Fruit fly (Drosophila melanogaster) whole organism, embryonic: Measurements from ENCODE around the gene CG5968.

ENCODE experiments used
- ATbp ChIP-seq: fragments of 200-800 bp; sonication (Bioruptor generic); optimal IDR thresholded peaks from 2 replicates; lab custom pipeline; 2017; ENCODE audit warnings: missing biosample characterization, mild to moderate bottlenecking, missing genetic modification characterization, missing genetic modification reagents
- Atf3 ChIP-seq: fragments of 200-800 bp; sonication (Bioruptor generic); optimal IDR thresholded peaks from 3 replicates; lab custom pipeline; 2016; ENCODE audit warnings: missing biosample characterization, missing genetic modification characterization
- B-H1 ChIP-seq: fragments of 200-800 bp; sonication (Bioruptor generic); IDR thresholded peaks from 3 replicates; pipeline ENCODE4 v1.3.6; 2022; ENCODE audit warnings: missing biosample characterization, missing genetic modification characterization
- CG10321 ChIP-seq: fragments of 200-800 bp; sonication (Bioruptor generic); IDR thresholded peaks from 2 replicates; pipeline ENCODE4 v1.3.6; 2022; ENCODE audit warnings: missing biosample characterization, missing genetic modification characterization
- CG12236 ChIP-seq: fragments of 200-800 bp; sonication (Bioruptor generic); optimal IDR thresholded peaks from 2 replicates; lab custom pipeline; 2016; ENCODE audit warnings: missing biosample characterization, missing genetic modification characterization
- CG14014 ChIP-seq: fragments of 200-800 bp; sonication (Bioruptor generic); IDR thresholded peaks from 2 replicates; pipeline ENCODE4 v1.3.6; 2022; ENCODE audit warnings: missing biosample characterization, missing genetic modification characterization
- CG14860 ChIP-seq: fragments of 200-800 bp; sonication (Bioruptor generic); IDR thresholded peaks from 3 replicates; pipeline ENCODE4 v1.3.6; 2022; ENCODE audit warnings: missing biosample characterization, missing genetic modification characterization; ENCODE audit not compliant: partially characterized antibody
- CG14965 ChIP-seq: fragments of 200-800 bp; sonication (Bioruptor generic); optimal IDR thresholded peaks from 2 replicates; lab custom pipeline; 2016; ENCODE audit warnings: missing biosample characterization, missing genetic modification characterization, borderline replicate concordance
- CG15601 ChIP-seq: fragments of 200-800 bp; sonication (Bioruptor generic); optimal IDR thresholded peaks from 3 replicates; lab custom pipeline; 2019; ENCODE audit warnings: missing biosample characterization, mild to moderate bottlenecking, missing genetic modification characterization, moderate library complexity
- CG1603 ChIP-seq: fragments of 200-800 bp; sonication (Bioruptor generic); optimal IDR thresholded peaks from 2 replicates; lab custom pipeline; 2019; ENCODE audit warnings: missing biosample characterization, mild to moderate bottlenecking, missing genetic modification characterization, moderate library complexity
- CG18011 ChIP-seq: fragments of 200-800 bp; sonication (Bioruptor generic); optimal IDR thresholded peaks from 2 replicates; lab custom pipeline; 2017; ENCODE audit warnings: missing biosample characterization, missing genetic modification characterization, mild to moderate bottlenecking, moderate library complexity, missing genotype
- CG18262 ChIP-seq: fragments of 200-800 bp; optimal IDR thresholded peaks from 3 replicates; lab custom pipeline; 2019; ENCODE audit warnings: missing biosample characterization, mild to moderate bottlenecking, missing genetic modification characterization, moderate library complexity
- CG2889 ChIP-seq: fragments of 200-800 bp; sonication (Bioruptor generic); IDR thresholded peaks from 3 replicates; pipeline ENCODE4 v1.3.6; 2022; ENCODE audit warnings: missing biosample characterization, missing genetic modification characterization
- CG32772 ChIP-seq: fragments of 200-800 bp; sonication (Bioruptor generic); IDR thresholded peaks from 2 replicates; pipeline ENCODE4 v1.3.6; 2022; ENCODE audit warnings: missing biosample characterization, missing genetic modification characterization
- CG3407 ChIP-seq: fragments of 200-800 bp; sonication (Bioruptor generic); optimal IDR thresholded peaks from 2 replicates; lab custom pipeline; 2018; ENCODE audit warnings: missing biosample characterization, mild to moderate bottlenecking, missing genetic modification characterization
- CG7839 ChIP-seq: fragments of 200-800 bp; sonication (Bioruptor generic); optimal IDR thresholded peaks from 3 replicates; lab custom pipeline; 2018; ENCODE audit warnings: missing biosample characterization, mild to moderate bottlenecking, missing genetic modification characterization, moderate library complexity
- CG8388 ChIP-seq: fragments of 200-800 bp; sonication (Bioruptor generic); optimal IDR thresholded peaks from 2 replicates; lab custom pipeline; 2019; ENCODE audit warnings: missing biosample characterization, mild to moderate bottlenecking, missing genetic modification characterization, moderate library complexity
- CG9817 ChIP-seq: fragments of 200-800 bp; sonication (Bioruptor generic); optimal IDR thresholded peaks from 2 replicates; lab custom pipeline; 2018; ENCODE audit warnings: missing biosample characterization, mild to moderate bottlenecking, missing genetic modification characterization, moderate library complexity
- CG9932 ChIP-seq: fragments of 200-800 bp; sonication (Bioruptor generic); IDR thresholded peaks from 2 replicates; pipeline ENCODE4 v1.3.6; 2022; ENCODE audit warnings: missing biosample characterization, missing genetic modification characterization
- D ChIP-seq, 2 experiments: fragments of 200-800 bp in 1 of 2; fragments of >200 bp in 1 of 2; sonication (Bioruptor generic) in 1 of 2; optimal IDR thresholded peaks; 2 replicates in 1 of 2; 3 replicates in 1 of 2; lab custom pipeline; 2017; ENCODE audit warnings: mild to moderate bottlenecking in 1 of 2, missing biosample characterization in 1 of 2, missing genetic modification characterization in 1 of 2, missing genetic modification reagents in 1 of 2
- Dip3 ChIP-seq: fragments of 200-800 bp; sonication (Bioruptor generic); optimal IDR thresholded peaks from 3 replicates; lab custom pipeline; 2016; ENCODE audit warnings: missing biosample characterization, missing genetic modification characterization
- Doc3 ChIP-seq: fragments of 200-800 bp; sonication (Bioruptor generic); IDR thresholded peaks from 3 replicates; pipeline ENCODE4 v1.3.6; 2022; ENCODE audit warnings: missing biosample characterization, missing genetic modification characterization; ENCODE audit not compliant: partially characterized antibody
- Dp ChIP-seq: fragments of 200-800 bp; sonication (Bioruptor generic); optimal IDR thresholded peaks from 2 replicates; lab custom pipeline; 2018; ENCODE audit warnings: missing biosample characterization, mild to moderate bottlenecking, missing genetic modification characterization, moderate library complexity
- Elba2 ChIP-seq: fragments of 200-800 bp; sonication (Bioruptor generic); optimal IDR thresholded peaks from 3 replicates; lab custom pipeline; 2016; ENCODE audit warnings: missing biosample characterization, missing genetic modification characterization
- GATAe ChIP-seq: fragments of 200-800 bp; sonication (Bioruptor generic); conservative IDR thresholded peaks from 2 replicates; pipeline ENCODE4 v1.3.6; 2022; ENCODE audit warnings: missing biosample characterization, missing genetic modification characterization
- HLH4C ChIP-seq: fragments of 200-800 bp; sonication (Bioruptor generic); IDR thresholded peaks from 3 replicates; pipeline ENCODE4 v1.3.6; 2022; ENCODE audit warnings: missing biosample characterization, missing genetic modification characterization; ENCODE audit not compliant: partially characterized antibody
- HLHmδ ChIP-seq: fragments of 200-800 bp; sonication (Bioruptor generic); optimal IDR thresholded peaks from 2 replicates; lab custom pipeline; 2018; ENCODE audit warnings: missing biosample characterization, mild to moderate bottlenecking, missing genetic modification characterization, moderate library complexity
- HmgZ ChIP-seq: fragments of 200-800 bp; sonication (Bioruptor generic); optimal IDR thresholded peaks from 2 replicates; lab custom pipeline; 2018; ENCODE audit warnings: missing biosample characterization, mild to moderate bottlenecking, missing genetic modification characterization
- MESR4 ChIP-seq: fragments of 200-800 bp; sonication (Bioruptor generic); optimal IDR thresholded peaks from 2 replicates; lab custom pipeline; 2018; ENCODE audit warnings: missing biosample characterization, mild to moderate bottlenecking, missing genetic modification characterization, moderate library complexity
- MTF-1 ChIP-seq: fragments of 200-800 bp; sonication (Bioruptor generic); optimal IDR thresholded peaks from 2 replicates; lab custom pipeline; 2018; ENCODE audit warnings: missing biosample characterization, mild to moderate bottlenecking, missing genetic modification characterization, borderline replicate concordance
- Meics ChIP-seq: fragments of 200-800 bp; sonication (Bioruptor generic); optimal IDR thresholded peaks from 2 replicates; lab custom pipeline; 2017; ENCODE audit warnings: missing biosample characterization, mild to moderate bottlenecking, missing genetic modification characterization
- Rfx ChIP-seq: fragments of 200-800 bp; sonication (Bioruptor generic); IDR thresholded peaks from 2 replicates; pipeline ENCODE4 v1.3.6; 2022; ENCODE audit warnings: missing biosample characterization, missing genetic modification characterization
- Sox100B ChIP-seq: fragments of 200-800 bp; sonication (Bioruptor generic); optimal IDR thresholded peaks from 3 replicates; lab custom pipeline; 2018; ENCODE audit warnings: missing biosample characterization, mild to moderate bottlenecking, missing genetic modification characterization
- Usf ChIP-seq: fragments of 200-800 bp; sonication (Bioruptor generic); optimal IDR thresholded peaks from 2 replicates; lab custom pipeline; 2017; ENCODE audit warnings: missing genotype, missing biosample characterization, missing genetic modification characterization
- aop ChIP-seq: fragments of 200-800 bp; sonication (Bioruptor generic); IDR thresholded peaks from 2 replicates; pipeline ENCODE4 v1.3.6; 2022; ENCODE audit warnings: missing biosample characterization, missing genetic modification characterization
- crp ChIP-seq, 2 experiments: fragments of 200-800 bp; sonication (Bioruptor generic); optimal IDR thresholded peaks; 2 replicates in 1 of 2; 3 replicates in 1 of 2; lab custom pipeline; 2017; ENCODE audit warnings: missing biosample characterization in 2 of 2, missing genetic modification characterization in 2 of 2, mild to moderate bottlenecking in 1 of 2, moderate library complexity in 1 of 2
- esg ChIP-seq: fragments of 200-800 bp; sonication (Bioruptor generic); conservative IDR thresholded peaks from 2 replicates; pipeline ENCODE4 v1.3.6; 2022; ENCODE audit warnings: missing biosample characterization, missing genetic modification characterization
- fd64A ChIP-seq: fragments of 200-800 bp; sonication (Bioruptor generic); optimal IDR thresholded peaks from 3 replicates; lab custom pipeline; 2018; ENCODE audit warnings: missing biosample characterization, mild to moderate bottlenecking, missing genetic modification characterization
- gcm ChIP-seq: fragments of 200-800 bp; sonication (Bioruptor generic); optimal IDR thresholded peaks from 2 replicates; lab custom pipeline; 2019; ENCODE audit warnings: missing biosample characterization, mild to moderate bottlenecking, missing genetic modification characterization, moderate library complexity
- gcm2 ChIP-seq: fragments of 200-800 bp; sonication (Bioruptor generic); optimal IDR thresholded peaks from 2 replicates; lab custom pipeline; 2016; ENCODE audit warnings: missing biosample characterization, missing genetic modification characterization
- gsb-n ChIP-seq: fragments of 200-800 bp; sonication (Bioruptor generic); optimal IDR thresholded peaks from 3 replicates; lab custom pipeline; 2018; ENCODE audit warnings: missing biosample characterization, mild to moderate bottlenecking, missing genetic modification characterization
- gt ChIP-seq: fragments of 200-800 bp; sonication (Bioruptor generic); IDR thresholded peaks from 2 replicates; pipeline ENCODE4 v1.3.6; 2022; ENCODE audit warnings: missing biosample characterization, missing genetic modification characterization
- klu ChIP-seq: fragments of 200-800 bp; sonication (Bioruptor generic); IDR thresholded peaks from 2 replicates; pipeline ENCODE4 v1.3.6; 2022; ENCODE audit warnings: missing biosample characterization, missing genetic modification characterization
- otp ChIP-seq: fragments of 200-800 bp; sonication (Bioruptor generic); IDR thresholded peaks from 3 replicates; pipeline ENCODE4, ENCODE4 v1.3.6; 2022; ENCODE audit warnings: missing biosample characterization, missing genetic modification characterization
- p53 ChIP-seq: fragments of 200-800 bp; sonication (Bioruptor generic); optimal IDR thresholded peaks from 2 replicates; lab custom pipeline; 2016; ENCODE audit warnings: missing biosample characterization, missing genetic modification characterization
- pfk ChIP-seq: fragments of 200-800 bp; sonication (Bioruptor generic); optimal IDR thresholded peaks from 2 replicates; lab custom pipeline; 2018; ENCODE audit warnings: missing biosample characterization, mild to moderate bottlenecking, missing genetic modification characterization, moderate library complexity
- sr ChIP-seq: fragments of 200-800 bp; sonication (Bioruptor generic); IDR thresholded peaks from 3 replicates; pipeline ENCODE4 v1.3.6; 2022; ENCODE audit warnings: missing biosample characterization, missing genetic modification characterization
- tna ChIP-seq: fragments of 200-800 bp; sonication (Bioruptor generic); IDR thresholded peaks from 2 replicates; pipeline ENCODE4 v1.3.6; 2022; ENCODE audit warnings: missing biosample characterization, missing genetic modification characterization; ENCODE audit not compliant: partially characterized antibody
- zen2 ChIP-seq: fragments of 200-800 bp; sonication (Bioruptor generic); IDR thresholded peaks from 3 replicates; pipeline ENCODE4 v1.3.6; 2022; ENCODE audit warnings: missing biosample characterization, missing genetic modification characterization; ENCODE audit not compliant: partially characterized antibody

Gene CG5968

dm6 chr2L:16507682-16508269, 42.0 kb downstream of the CG5968 start (continued):
- no peak for TF ChIP-seq HLHmδ (GFP tag; lab: Kevin White, UChicago)
- no peak for TF ChIP-seq gcm2 (GFP tag; lab: Kevin White, UChicago)
- TF ChIP-seq klu (GFP tag; lab: Robert Waterston, UW): no peak
- no peak for TF ChIP-seq pfk (GFP tag; lab: Kevin White, UChicago)
- no peak for TF ChIP-seq Atf3 (GFP tag; lab: Kevin White, UChicago)
- no peak for TF ChIP-seq gcm (GFP tag; lab: Kevin White, UChicago)
- no peak for TF ChIP-seq MESR4 (GFP tag; lab: Kevin White, UChicago)
- no peak for TF ChIP-seq Elba2
- 0 out of 3 replicates have a peak, but pooled peaks have one; percentile 18 for TF ChIP-seq zen2 (GFP tag; lab: Robert Waterston, UW)
- no peak for TF ChIP-seq crp (GFP tag; optimal IDR thresholded peaks at IDR 0.05; lab: Kevin White, UChicago)
- no peak for TF ChIP-seq CG2889 (GFP tag; lab: Robert Waterston, UW)
- TF ChIP-seq CG14965: no peak
- TF ChIP-seq esg (GFP tag; lab: Robert Waterston, UW): no peak
- no peak for TF ChIP-seq CG3407 (GFP tag; lab: Kevin White, UChicago)
- no peak for TF ChIP-seq otp (GFP tag; lab: Robert Waterston, UW)
- no peak for TF ChIP-seq HmgZ (tag; lab: Kevin White, UChicago)
- TF ChIP-seq sr: no peak
- peak; percentile 15 for TF ChIP-seq CG1603 (tag; lab: Kevin White, UChicago)
- no peak for TF ChIP-seq CG10321 (GFP tag; lab: Robert Waterston, UW)
- TF ChIP-seq gsb-n (tag; lab: Kevin White, UChicago): no peak
- TF ChIP-seq CG9817 (tag; lab: Kevin White, UChicago): no peak
- TF ChIP-seq D (optimal IDR thresholded peaks at IDR 0.05; lab: Kevin White, UChicago): no peak
- TF ChIP-seq D (GFP tag; optimal IDR thresholded peaks at IDR 0.05; lab: Kevin White, UChicago): no peak
- TF ChIP-seq Dip3 (GFP tag; lab: Kevin White, UChicago): no peak
- peak; percentile 71 for TF ChIP-seq tna (GFP tag; lab: Robert Waterston, UW)
- TF ChIP-seq CG14014 (GFP tag; lab: Robert Waterston, UW): no peak
- no peak for TF ChIP-seq CG8388 (GFP tag; lab: Kevin White, UChicago)
- TF ChIP-seq CG15601: no peak
- TF ChIP-seq CG18262 (tag; lab: Kevin White, UChicago): no peak
- TF ChIP-seq Meics: no peak
- TF ChIP-seq gt (GFP tag; lab: Robert Waterston, UW): 0 out of 2 replicates have a peak, but pooled peaks have one; percentile 16
- TF ChIP-seq Doc3 (GFP tag; lab: Robert Waterston, UW): no peak
- TF ChIP-seq p53 (GFP tag; lab: Kevin White, UChicago): no peak
- TF ChIP-seq ATbp (GFP tag; lab: Kevin White, UChicago): no peak
- TF ChIP-seq HLH4C (GFP tag; lab: Robert Waterston, UW): peak; percentile 62
- no peak for TF ChIP-seq Rfx (GFP tag; lab: Robert Waterston, UW)
- TF ChIP-seq GATAe: no peak
- TF ChIP-seq aop: no peak
- no peak for TF ChIP-seq CG12236 (GFP tag; lab: Kevin White, UChicago)
- TF ChIP-seq CG32772 (GFP tag; lab: Robert Waterston, UW): no peak
- no peak for TF ChIP-seq MTF-1
- no peak for TF ChIP-seq CG14860 (GFP tag; lab: Robert Waterston, UW)
- TF ChIP-seq B-H1 (GFP tag; lab: Robert Waterston, UW): no peak
- no peak for TF ChIP-seq CG9932 (GFP tag; lab: Robert Waterston, UW)
- no peak for TF ChIP-seq Sox100B (GFP tag; lab: Kevin White, UChicago)
- TF ChIP-seq CG18011 (GFP tag; lab: Kevin White, UChicago): no peak
- no peak for TF ChIP-seq CG7839
- TF ChIP-seq Usf (GFP tag; lab: Kevin White, UChicago): no peak
- peak; percentile 93 for TF ChIP-seq Dp (GFP tag; lab: Kevin White, UChicago)
- TF ChIP-seq fd64A: no peak
